Fruit fly (Drosophila melanogaster): ENCODE measurements around the gene Awh.

- TF ChIP-seq Hr96 (GFP tag; optimal IDR thresholded peaks at IDR 0.05) (no peak), cic (GFP tag; optimal IDR thresholded peaks at IDR 0.05) (no peak), kay (GFP tag; ENCODE audit: borderline replicate concordance) (no peak), tj (GFP tag; optimal IDR thresholded peaks at IDR 0.05) (no peak), Clk (GFP tag; optimal IDR thresholded peaks at IDR 0.05) (no peak), CG1620 (GFP tag; optimal IDR thresholded peaks at IDR 0.05) (no peak), Mnt (GFP tag; optimal IDR thresholded peaks at IDR 0.05) (no peak), toe (GFP tag; optimal IDR thresholded peaks at IDR 0.05) (no peak), Crg-1 (GFP tag; optimal IDR thresholded peaks at IDR 0.05) (no peak), CG7045 (GFP tag; optimal IDR thresholded peaks at IDR 0.05) (no peak), CG11617 (GFP tag; optimal IDR thresholded peaks at IDR 0.05) (no peak), CG14711 (tag; optimal IDR thresholded peaks at IDR 0.05) (no peak), ovo (GFP tag; optimal IDR thresholded peaks at IDR 0.05) (no peak)
Measured at dm6 chr3L:3878734-3879310, 32.8 kb downstream of the Awh start.

Data from whole organism, adult.